Worm (Caenorhabditis elegans) whole organism, L2 larva: ENCODE results near the gene Y113G7A.13.

Experiments
- R02D3.7 ChIP-seq: fragments of 150-350 bp; optimal IDR thresholded peaks from 2 replicates; lab custom pipeline; 2014; ENCODE audit warnings: missing biosample characterization, missing genetic modification characterization
- Y55F3AM.14 ChIP-seq: fragments of 200-800 bp; sonication (Bioruptor generic); optimal IDR thresholded peaks from 2 replicates; lab custom pipeline; 2018; ENCODE audit warnings: mild to moderate bottlenecking, missing genetic modification characterization, missing compliant biosample characterization
- alr-1 ChIP-seq: fragments of 150-350 bp; optimal IDR thresholded peaks from 2 replicates; lab custom pipeline; 2014; ENCODE audit warnings: missing biosample characterization, missing genetic modification characterization
- ama-1 ChIP-seq: fragments of 150-350 bp; optimal IDR thresholded peaks from 2 replicates; lab custom pipeline; 2018; ENCODE audit warnings: inconsistent platforms
- blmp-1 ChIP-seq: sonication (generic microtip); optimal IDR thresholded peaks from 2 replicates; lab custom pipeline; 2017; ENCODE audit warnings: missing genetic modification characterization, mild to moderate bottlenecking, missing compliant biosample characterization, antibody characterized with exemption, moderate library complexity; ENCODE audit not compliant: insufficient read depth
- ceh-16 ChIP-seq: fragments of 150-350 bp; optimal IDR thresholded peaks from 2 replicates; lab custom pipeline; 2014; ENCODE audit warnings: missing biosample characterization, missing genetic modification characterization
- crh-2 ChIP-seq: sonication (generic microtip); optimal IDR thresholded peaks from 2 replicates; lab custom pipeline; 2017; ENCODE audit warnings: missing biosample characterization, missing genetic modification characterization
- egl-27 ChIP-seq: sonication (generic microtip); optimal IDR thresholded peaks from 3 replicates; lab custom pipeline; 2017; ENCODE audit warnings: missing biosample characterization, missing genetic modification reagents, missing genetic modification characterization
- elt-1 ChIP-seq: fragments of 150-350 bp; optimal IDR thresholded peaks from 2 replicates; lab custom pipeline; 2014; ENCODE audit warnings: missing biosample characterization, missing genetic modification characterization
- elt-3 ChIP-seq: sonication (generic microtip); optimal IDR thresholded peaks from 2 replicates; lab custom pipeline; 2017; ENCODE audit warnings: missing biosample characterization, missing genetic modification characterization
- gmeb-1 ChIP-seq: fragments of 150-350 bp; optimal IDR thresholded peaks from 2 replicates; lab custom pipeline; 2014; ENCODE audit warnings: missing biosample characterization, missing genetic modification characterization
- lin-11 ChIP-seq: fragments of 150-350 bp; sonication (generic microtip); optimal IDR thresholded peaks from 2 replicates; lab custom pipeline; 2014; ENCODE audit warnings: missing biosample characterization, missing genetic modification characterization, inconsistent platforms, mixed read lengths
- lin-13 ChIP-seq: fragments of 150-350 bp; optimal IDR thresholded peaks from 2 replicates; lab custom pipeline; 2014; ENCODE audit warnings: missing biosample characterization, missing genetic modification reagents, missing genetic modification characterization
- lin-39 ChIP-seq: fragments of 150-350 bp; optimal IDR thresholded peaks from 2 replicates; lab custom pipeline; 2014; ENCODE audit warnings: missing biosample characterization, missing genetic modification reagents, missing genetic modification characterization
- lsy-2 ChIP-seq, 2 experiments: fragments of 150-350 bp in 1 of 2; sonication (generic microtip) in 1 of 2; optimal IDR thresholded peaks; 2 replicates each; lab custom pipeline; 2014 to 2017; ENCODE audit warnings: missing biosample characterization in 2 of 2, missing genetic modification characterization in 2 of 2
- mdl-1 ChIP-seq, 2 experiments: fragments of 150-350 bp in 1 of 2; sonication (generic microtip) in 1 of 2; optimal IDR thresholded peaks; 2 replicates each; lab custom pipeline; 2017; ENCODE audit warnings: missing biosample characterization in 2 of 2, missing genetic modification characterization in 2 of 2
- nhr-11 ChIP-seq: fragments of 150-350 bp; optimal IDR thresholded peaks from 2 replicates; lab custom pipeline; 2014; ENCODE audit warnings: missing biosample characterization, missing genetic modification characterization
- nhr-129 ChIP-seq: fragments of 150-350 bp; optimal IDR thresholded peaks from 2 replicates; lab custom pipeline; 2014; ENCODE audit warnings: missing biosample characterization, missing genetic modification characterization
- nhr-21 ChIP-seq: fragments of 150-350 bp; optimal IDR thresholded peaks from 2 replicates; lab custom pipeline; 2014; ENCODE audit warnings: missing biosample characterization, missing genetic modification characterization
- nhr-23 ChIP-seq: fragments of 150-350 bp; optimal IDR thresholded peaks from 2 replicates; lab custom pipeline; 2014; ENCODE audit warnings: missing biosample characterization, missing genetic modification reagents, missing genetic modification characterization
- nhr-25 ChIP-seq: fragments of 150-350 bp; sonication (generic microtip); optimal IDR thresholded peaks from 3 replicates; lab custom pipeline; 2014; ENCODE audit warnings: missing biosample characterization, missing genetic modification characterization
- nhr-6 ChIP-seq: fragments of 150-350 bp; optimal IDR thresholded peaks from 2 replicates; lab custom pipeline; 2014; ENCODE audit warnings: missing biosample characterization, missing genetic modification characterization
- nhr-77 ChIP-seq: fragments of 150-350 bp; optimal IDR thresholded peaks from 2 replicates; lab custom pipeline; 2014; ENCODE audit warnings: missing biosample characterization, missing genetic modification characterization
- peb-1 ChIP-seq: fragments of 150-350 bp; optimal IDR thresholded peaks from 2 replicates; lab custom pipeline; 2014; ENCODE audit warnings: missing biosample characterization, missing genetic modification characterization
- skn-1 ChIP-seq: sonication (generic microtip); optimal IDR thresholded peaks from 2 replicates; lab custom pipeline; 2017; ENCODE audit warnings: missing biosample characterization, missing genetic modification characterization
- sma-3 ChIP-seq: sonication (generic microtip); optimal IDR thresholded peaks from 2 replicates; lab custom pipeline; 2016; ENCODE audit warnings: missing genetic modification reagents, missing genetic modification characterization, missing compliant biosample characterization
- sma-9 ChIP-seq, 2 experiments: fragments of 150-350 bp in 1 of 2; sonication (generic microtip) in 1 of 2; optimal IDR thresholded peaks; 2 replicates each; lab custom pipeline; 2014 to 2016; ENCODE audit warnings: missing genetic modification characterization in 2 of 2, mild to moderate bottlenecking in 1 of 2, missing biosample characterization in 1 of 2, missing compliant biosample characterization in 1 of 2, missing genetic modification reagents in 1 of 2, moderate library complexity in 1 of 2
- snpc-4 ChIP-seq: fragments of 150-350 bp; optimal IDR thresholded peaks from 2 replicates; lab custom pipeline; 2014; ENCODE audit warnings: missing biosample characterization, missing genetic modification characterization
- unc-39 ChIP-seq: fragments of 150-350 bp; optimal IDR thresholded peaks from 2 replicates; lab custom pipeline; 2014; ENCODE audit warnings: missing biosample characterization, missing genetic modification characterization
- unc-55 ChIP-seq: fragments of 150-350 bp; sonication (generic microtip); optimal IDR thresholded peaks from 3 replicates; lab custom pipeline; 2014; ENCODE audit warnings: missing biosample characterization, missing genetic modification reagents, missing genetic modification characterization
- zag-1 ChIP-seq: fragments of 150-350 bp; optimal IDR thresholded peaks from 2 replicates; lab custom pipeline; 2014; ENCODE audit warnings: missing biosample characterization, missing genetic modification characterization
- ztf-1 ChIP-seq: fragments of 200-800 bp; sonication (Bioruptor generic); conservative IDR thresholded peaks from 2 replicates; pipeline ENCODE4 v1.3.6; 2022; ENCODE audit warnings: missing genetic modification characterization, missing compliant biosample characterization
- ztf-4 ChIP-seq: fragments of 150-350 bp; optimal IDR thresholded peaks from 2 replicates; lab custom pipeline; 2014; ENCODE audit warnings: missing biosample characterization, missing genetic modification characterization

Gene Y113G7A.13

DNA sequence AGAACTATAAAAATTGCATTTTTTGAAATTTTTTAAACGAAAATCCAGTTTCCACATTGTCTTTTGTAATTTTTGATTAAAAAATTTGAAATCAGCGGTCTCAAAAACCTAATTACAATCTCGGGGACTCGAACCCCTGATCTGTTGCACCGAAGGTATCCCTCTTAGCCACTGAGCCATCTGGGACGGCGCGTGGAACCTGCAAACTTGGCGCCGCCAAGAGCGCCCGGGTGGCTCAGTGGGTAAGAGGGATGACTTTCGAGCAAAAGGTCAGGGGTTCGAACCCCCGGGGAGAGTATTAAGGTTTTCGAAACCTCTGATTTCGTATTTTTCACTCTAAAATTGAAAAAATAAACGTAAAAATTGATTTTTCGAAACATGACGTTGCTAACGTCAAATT lies 25.0 kb upstream of the Y113G7A.13 start:
- no peak for TF ChIP-seq sma-9 (GFP tag; optimal IDR thresholded peaks at IDR 0.05; lab: Kevin White, UChicago)
- no peak for TF ChIP-seq sma-9 (tag; optimal IDR thresholded peaks at IDR 0.05; lab: Kevin White, UChicago)
- TF ChIP-seq lin-39: no peak
- TF ChIP-seq elt-3 (tag; lab: Kevin White, UChicago): no peak
- no peak for TF ChIP-seq peb-1 (tag; lab: Kevin White, UChicago)
- TF ChIP-seq crh-2 (tag; lab: Kevin White, UChicago): no peak
- TF ChIP-seq egl-27 (tag; lab: Kevin White, UChicago): no peak
- no peak for TF ChIP-seq lsy-2 (tag; optimal IDR thresholded peaks at IDR 0.05; lab: Kevin White, UChicago)
- no peak for TF ChIP-seq R02D3.7 (tag; lab: Kevin White, UChicago)
- TF ChIP-seq nhr-6: no peak

DNA sequence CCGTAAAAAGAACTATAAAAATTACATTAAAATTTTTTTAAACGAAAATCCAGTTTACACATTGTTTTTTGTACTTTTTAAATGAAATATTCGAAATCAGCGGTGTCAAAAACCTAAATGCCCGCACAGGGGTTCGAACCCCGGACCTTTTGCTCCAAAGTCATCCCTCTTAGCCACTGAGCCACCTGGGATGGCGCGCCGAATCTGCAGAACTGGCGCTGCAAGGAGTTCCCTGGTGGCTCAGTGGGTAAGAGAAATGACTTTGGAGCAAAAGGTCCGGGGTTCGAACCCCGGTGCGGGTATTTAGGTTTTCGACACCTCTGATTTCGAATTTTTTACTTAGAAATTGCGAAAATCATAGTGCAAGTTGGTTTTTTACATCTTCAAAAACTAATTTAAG lies 24.4 kb upstream of the Y113G7A.13 start:
- no peak for TF ChIP-seq ceh-16 (tag; lab: Kevin White, UChicago)
- TF ChIP-seq R02D3.7 (tag; lab: Kevin White, UChicago): no peak
- TF ChIP-seq nhr-129: no peak
- TF ChIP-seq unc-55: no peak
- TF ChIP-seq ztf-1 (GFP tag; lab: Robert Waterston, UW): no peak

DNA sequence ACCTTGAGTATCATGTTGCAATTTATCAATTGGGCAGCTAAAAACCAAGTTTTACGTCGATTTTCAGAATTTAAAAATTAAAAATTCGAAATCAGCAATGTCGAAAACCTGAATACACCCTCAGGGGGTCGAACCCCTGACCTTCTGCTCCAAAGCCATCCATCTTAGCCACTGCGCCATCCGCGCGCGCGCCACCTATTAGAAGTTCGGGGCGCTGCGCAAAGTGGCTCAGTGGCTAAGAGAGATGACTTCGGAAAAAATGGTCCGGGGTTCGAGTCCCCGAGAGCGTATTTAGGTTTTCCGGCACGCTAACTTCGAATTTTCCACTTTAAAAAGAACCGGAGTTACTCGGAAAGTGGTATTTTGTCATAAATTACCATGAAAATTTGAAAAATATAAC lies 23.6 kb upstream of the Y113G7A.13 start:
- no peak for TF ChIP-seq sma-3 (GFP tag; lab: Kevin White, UChicago)
- TF ChIP-seq lin-39: no peak
- no peak for TF ChIP-seq egl-27 (tag; lab: Kevin White, UChicago)
- TF ChIP-seq mdl-1 (tag; optimal IDR thresholded peaks at IDR 0.05; lab: Kevin White, UChicago): no peak
- TF ChIP-seq snpc-4: no peak
- TF ChIP-seq lin-11 (tag; lab: Kevin White, UChicago): no peak
- no peak for TF ChIP-seq nhr-77 (tag; lab: Kevin White, UChicago)

DNA sequence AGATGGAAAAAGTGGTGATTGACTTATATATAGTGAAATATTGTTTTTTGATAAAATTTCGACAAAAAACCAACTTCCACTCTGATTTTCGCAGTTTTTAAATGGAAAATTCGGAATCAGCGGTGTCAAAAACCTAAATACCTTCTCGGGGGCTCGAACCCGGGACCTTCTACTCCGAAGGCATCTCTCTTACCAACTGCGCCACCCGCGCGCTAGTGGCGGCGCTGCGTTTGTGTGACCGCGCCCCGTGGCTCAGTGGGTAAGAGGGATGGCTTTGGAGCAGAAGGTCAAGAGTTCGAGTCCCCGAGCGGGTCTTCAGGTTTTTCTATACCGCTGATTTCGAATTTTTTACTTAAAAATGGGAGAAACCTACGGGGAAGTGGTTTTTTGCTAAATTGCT lies 22.9 kb upstream of the Y113G7A.13 start:
- TF ChIP-seq blmp-1: no peak
- no peak for TF ChIP-seq mdl-1 (tag; optimal IDR thresholded peaks at IDR 0.05; lab: Kevin White, UChicago)
- TF ChIP-seq lin-13 (GFP tag; lab: Kevin White, UChicago): no peak
- TF ChIP-seq elt-3 (tag; lab: Kevin White, UChicago): no peak
- no peak for TF ChIP-seq nhr-6
- TF ChIP-seq nhr-129: no peak
- no peak for TF ChIP-seq lin-39
- no peak for TF ChIP-seq ama-1 (lab: Kevin White, UChicago)
- TF ChIP-seq unc-39 (tag; lab: Kevin White, UChicago): no peak
- TF ChIP-seq sma-9 (GFP tag; optimal IDR thresholded peaks at IDR 0.05; lab: Kevin White, UChicago): no peak
- TF ChIP-seq sma-9 (tag; optimal IDR thresholded peaks at IDR 0.05; lab: Kevin White, UChicago): no peak
- TF ChIP-seq alr-1 (tag; lab: Kevin White, UChicago): no peak
- no peak for TF ChIP-seq nhr-23 (tag; lab: Kevin White, UChicago)
- TF ChIP-seq zag-1: no peak
- no peak for TF ChIP-seq nhr-25 (tag; lab: Kevin White, UChicago)

DNA sequence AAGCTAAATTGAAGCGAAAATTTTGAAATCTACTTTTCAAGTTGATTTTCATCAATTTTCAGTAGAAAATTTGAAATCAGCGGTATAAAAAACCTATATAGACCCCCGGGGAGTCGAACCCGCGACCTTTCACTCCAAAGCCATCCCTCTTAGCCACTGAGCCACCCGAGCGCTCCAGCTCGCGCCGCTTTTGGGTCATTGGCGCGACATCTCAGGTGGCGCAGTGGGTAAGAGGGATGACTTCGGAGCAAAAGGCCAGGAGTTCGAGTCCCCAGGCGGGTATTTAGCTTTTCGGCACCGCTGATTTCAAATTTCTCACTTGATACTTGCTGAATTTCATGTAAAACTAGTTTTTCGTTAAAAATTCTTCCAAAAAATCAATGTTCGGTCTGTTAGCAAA lies 21.4 kb upstream of the Y113G7A.13 start:
- TF ChIP-seq ztf-1 (GFP tag; lab: Robert Waterston, UW) (no peak), sma-9 (GFP tag; optimal IDR thresholded peaks at IDR 0.05; lab: Kevin White, UChicago) (no peak), sma-9 (tag; optimal IDR thresholded peaks at IDR 0.05; lab: Kevin White, UChicago) (no peak), ztf-4 (tag; lab: Kevin White, UChicago) (no peak), nhr-21 (no peak), elt-1 (tag; lab: Kevin White, UChicago) (no peak), nhr-129 (no peak), lin-11 (tag; lab: Kevin White, UChicago) (no peak), lsy-2 (tag; optimal IDR thresholded peaks at IDR 0.05; lab: Kevin White, UChicago) (no peak), skn-1 (tag; lab: Kevin White, UChicago) (no peak)

DNA sequence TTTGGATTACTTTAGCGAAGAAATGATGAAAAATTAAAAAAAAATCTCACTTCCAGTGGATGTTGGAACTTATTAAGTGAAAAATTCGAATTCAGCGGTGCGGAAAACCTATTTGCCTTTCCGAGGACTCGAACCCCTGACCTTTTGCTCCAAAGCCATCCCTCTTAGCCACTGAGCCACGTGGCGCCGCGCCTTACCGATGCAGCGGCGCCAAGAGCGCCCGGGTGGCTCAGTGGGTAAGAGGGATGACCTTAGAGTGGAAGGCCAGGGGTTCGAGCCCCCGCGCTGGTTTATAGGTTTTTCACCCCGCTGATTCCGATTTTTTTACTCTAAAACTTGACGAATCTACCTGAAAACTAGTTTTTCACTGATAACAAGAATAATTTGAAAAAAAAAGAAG lies 20.5 kb upstream of the Y113G7A.13 start:
- TF ChIP-seq zag-1 (no peak), crh-2 (tag; lab: Kevin White, UChicago) (no peak), mdl-1 (tag; optimal IDR thresholded peaks at IDR 0.05; lab: Kevin White, UChicago) (no peak), nhr-23 (tag; lab: Kevin White, UChicago) (no peak), nhr-21 (no peak), egl-27 (tag; lab: Kevin White, UChicago) (no peak), nhr-11 (tag; lab: Kevin White, UChicago) (no peak), ceh-16 (tag; lab: Kevin White, UChicago) (no peak), gmeb-1 (tag; lab: Kevin White, UChicago) (no peak), R02D3.7 (tag; lab: Kevin White, UChicago) (no peak), Y55F3AM.14 (GFP tag; lab: Kevin White, UChicago) (no peak), elt-3 (tag; lab: Kevin White, UChicago) (no peak), sma-3 (GFP tag; lab: Kevin White, UChicago) (no peak), lsy-2 (tag; optimal IDR thresholded peaks at IDR 0.05; lab: Kevin White, UChicago) (no peak)
